Fruit fly (Drosophila melanogaster) whole organism, embryonic: ENCODE results near the gene corto.
A peak's percentile ranks its signal among the peaks of the same experiment; 100 is the strongest.

Experiments
- C15 ChIP-seq: fragments of 200-800 bp; sonication (Bioruptor generic); IDR thresholded peaks from 3 replicates; pipeline ENCODE4 v1.3.6; 2022; ENCODE audit warnings: missing biosample characterization, missing genetic modification characterization
- CG10209 ChIP-seq: fragments of 200-800 bp; sonication (Bioruptor generic); optimal IDR thresholded peaks from 3 replicates; lab custom pipeline; 2017; ENCODE audit warnings: missing biosample characterization, mild to moderate bottlenecking, missing genetic modification characterization, missing genetic modification reagents
- CG10321 ChIP-seq: fragments of 200-800 bp; sonication (Bioruptor generic); IDR thresholded peaks from 2 replicates; pipeline ENCODE4 v1.3.6; 2022; ENCODE audit warnings: missing biosample characterization, missing genetic modification characterization
- CG11398 ChIP-seq: fragments of 200-800 bp; sonication (Bioruptor generic); optimal IDR thresholded peaks from 2 replicates; lab custom pipeline; 2016; ENCODE audit warnings: missing biosample characterization, missing genetic modification characterization
- CG11560 ChIP-seq: fragments of 200-800 bp; sonication (Bioruptor generic); IDR thresholded peaks from 3 replicates; pipeline ENCODE4 v1.3.6; 2022; ENCODE audit warnings: missing biosample characterization, missing genetic modification characterization
- CG12769 ChIP-seq: fragments of 200-800 bp; sonication (Bioruptor generic); optimal IDR thresholded peaks from 2 replicates; lab custom pipeline; 2019; ENCODE audit warnings: missing biosample characterization, mild to moderate bottlenecking, missing genetic modification characterization, moderate library complexity
- CG13775 ChIP-seq: fragments of 200-800 bp; sonication (Bioruptor generic); optimal IDR thresholded peaks from 3 replicates; lab custom pipeline; 2017; ENCODE audit warnings: missing biosample characterization, mild to moderate bottlenecking, missing genetic modification characterization
- CG15601 ChIP-seq: fragments of 200-800 bp; sonication (Bioruptor generic); optimal IDR thresholded peaks from 3 replicates; lab custom pipeline; 2019; ENCODE audit warnings: missing biosample characterization, mild to moderate bottlenecking, missing genetic modification characterization, moderate library complexity
- CG18262 ChIP-seq: fragments of 200-800 bp; optimal IDR thresholded peaks from 3 replicates; lab custom pipeline; 2019; ENCODE audit warnings: missing biosample characterization, mild to moderate bottlenecking, missing genetic modification characterization, moderate library complexity
- CG18599 ChIP-seq: fragments of 200-800 bp; sonication (Bioruptor generic); optimal IDR thresholded peaks from 3 replicates; lab custom pipeline; 2017; ENCODE audit warnings: missing biosample characterization, missing genetic modification characterization, mild to moderate bottlenecking, moderate library complexity, missing genetic modification reagents
- CG18764 ChIP-seq: fragments of 200-800 bp; sonication (Bioruptor generic); optimal IDR thresholded peaks from 3 replicates; lab custom pipeline; 2016; ENCODE audit warnings: missing biosample characterization, missing genetic modification characterization
- CG2678 ChIP-seq: fragments of 200-800 bp; sonication (Bioruptor generic); optimal IDR thresholded peaks from 3 replicates; lab custom pipeline; 2019; ENCODE audit warnings: missing biosample characterization, mild to moderate bottlenecking, missing genetic modification characterization, moderate library complexity
- CG33557 ChIP-seq: fragments of 200-800 bp; sonication (Bioruptor generic); optimal IDR thresholded peaks from 2 replicates; lab custom pipeline; 2019; ENCODE audit warnings: missing biosample characterization, mild to moderate bottlenecking, missing genetic modification characterization, moderate library complexity
- CG3726 ChIP-seq: fragments of 200-800 bp; sonication (Bioruptor generic); IDR thresholded peaks from 3 replicates; pipeline ENCODE4, ENCODE4 v1.3.6; 2022; ENCODE audit warnings: missing biosample characterization, missing genetic modification characterization
- CG43689 ChIP-seq: fragments of 200-800 bp; sonication (Bioruptor generic); IDR thresholded peaks from 2 replicates; pipeline ENCODE4 v1.3.6; 2022; ENCODE audit warnings: missing biosample characterization, missing genetic modification characterization
- CG4707 ChIP-seq: fragments of 200-800 bp; sonication (Bioruptor generic); optimal IDR thresholded peaks from 2 replicates; lab custom pipeline; 2018; ENCODE audit warnings: missing biosample characterization, mild to moderate bottlenecking, missing genetic modification characterization, moderate library complexity
- CG4730 ChIP-seq: fragments of 200-800 bp; sonication (Bioruptor generic); IDR thresholded peaks from 2 replicates; pipeline ENCODE4 v1.3.6; 2022; ENCODE audit warnings: missing biosample characterization, missing genetic modification characterization
- CG4820 ChIP-seq: fragments of 200-800 bp; sonication (Bioruptor generic); optimal IDR thresholded peaks from 3 replicates; lab custom pipeline; 2016; ENCODE audit warnings: missing biosample characterization, missing genetic modification characterization
- CG4854 ChIP-seq: fragments of 200-800 bp; sonication (Bioruptor generic); optimal IDR thresholded peaks from 2 replicates; lab custom pipeline; 2016; ENCODE audit warnings: missing biosample characterization, missing genetic modification characterization, inconsistent platforms
- CG7556 ChIP-seq: fragments of 200-800 bp; sonication (Bioruptor generic); optimal IDR thresholded peaks from 2 replicates; lab custom pipeline; 2017; ENCODE audit warnings: missing biosample characterization, mild to moderate bottlenecking, missing genetic modification characterization
- CG8290 ChIP-seq, 3 experiments: fragments of 200-800 bp; sonication (Bioruptor generic); optimal IDR thresholded peaks; 2 replicates each; lab custom pipeline; 2016 to 2019; ENCODE audit warnings: missing biosample characterization in 3 of 3, missing genetic modification characterization in 3 of 3, mild to moderate bottlenecking in 2 of 3, moderate library complexity in 1 of 3
- CG8388 ChIP-seq: fragments of 200-800 bp; sonication (Bioruptor generic); optimal IDR thresholded peaks from 2 replicates; lab custom pipeline; 2019; ENCODE audit warnings: missing biosample characterization, mild to moderate bottlenecking, missing genetic modification characterization, moderate library complexity
- D19B ChIP-seq: fragments of 200-800 bp; sonication (Bioruptor generic); optimal IDR thresholded peaks from 2 replicates; lab custom pipeline; 2017; ENCODE audit warnings: missing biosample characterization, mild to moderate bottlenecking, missing genetic modification characterization
- Hmx ChIP-seq: fragments of 200-800 bp; sonication (Bioruptor generic); optimal IDR thresholded peaks from 2 replicates; lab custom pipeline; 2016; ENCODE audit warnings: missing biosample characterization, missing genetic modification characterization
- Med ChIP-seq: fragments of 200-800 bp; sonication (Bioruptor generic); peaks from one replicate; lab custom pipeline; 2016; ENCODE audit warnings: missing biosample characterization, missing genetic modification characterization, mild to moderate bottlenecking, inconsistent platforms, moderate library complexity
- Myb ChIP-seq: fragments of 200-800 bp; sonication (Bioruptor generic); optimal IDR thresholded peaks from 2 replicates; lab custom pipeline; 2016; ENCODE audit warnings: missing biosample characterization, missing genetic modification characterization
- Sry-β ChIP-seq: fragments of 200-800 bp; sonication (Bioruptor generic); optimal IDR thresholded peaks from 2 replicates; lab custom pipeline; 2018; ENCODE audit warnings: missing biosample characterization, mild to moderate bottlenecking, missing genetic modification characterization, moderate library complexity
- TFAM ChIP-seq: fragments of 200-800 bp; sonication (Bioruptor generic); optimal IDR thresholded peaks from 2 replicates; lab custom pipeline; 2017; ENCODE audit warnings: missing biosample characterization, missing genetic modification characterization, inconsistent platforms
- abd-A ChIP-seq: fragments of 200-800 bp; sonication (Bioruptor generic); optimal IDR thresholded peaks from 3 replicates; lab custom pipeline; 2019; ENCODE audit warnings: missing biosample characterization, mild to moderate bottlenecking, missing genetic modification characterization, moderate library complexity
- chinmo ChIP-seq: fragments of 200-800 bp; sonication (Bioruptor generic); IDR thresholded peaks from 4 replicates; pipeline ENCODE4 v1.3.6; 2022; ENCODE audit warnings: missing biosample characterization, missing genetic modification characterization; ENCODE audit not compliant: partially characterized antibody
- crc ChIP-seq: fragments of 200-800 bp; sonication (Bioruptor generic); optimal IDR thresholded peaks from 2 replicates; lab custom pipeline; 2016; ENCODE audit warnings: missing biosample characterization, missing genetic modification characterization
- dan ChIP-seq: fragments of 200-800 bp; sonication (Bioruptor generic); IDR thresholded peaks from 2 replicates; pipeline ENCODE4 v1.3.6; 2022; ENCODE audit warnings: missing biosample characterization, missing genetic modification characterization
- ems ChIP-seq: fragments of 200-800 bp; sonication (Bioruptor generic); optimal IDR thresholded peaks from 3 replicates; lab custom pipeline; 2016; ENCODE audit warnings: missing biosample characterization, missing genetic modification characterization
- exex ChIP-seq: fragments of 200-800 bp; sonication (Bioruptor generic); optimal IDR thresholded peaks from 4 replicates; lab custom pipeline; 2018; ENCODE audit warnings: missing biosample characterization, mild to moderate bottlenecking, missing genetic modification characterization, moderate library complexity
- gro ChIP-seq: fragments of 200-800 bp; sonication (Bioruptor generic); optimal IDR thresholded peaks from 2 replicates; lab custom pipeline; 2016; ENCODE audit warnings: missing biosample characterization, missing genetic modification characterization
- her ChIP-seq: fragments of 200-800 bp; sonication (Bioruptor generic); optimal IDR thresholded peaks from 2 replicates; lab custom pipeline; 2016; ENCODE audit warnings: missing biosample characterization, missing genetic modification characterization
- lbe ChIP-seq: fragments of 200-800 bp; sonication (Bioruptor generic); optimal IDR thresholded peaks from 2 replicates; lab custom pipeline; 2016; ENCODE audit warnings: missing biosample characterization, mild to moderate bottlenecking, missing genetic modification characterization
- maf-S ChIP-seq: fragments of 200-800 bp; sonication (Bioruptor generic); optimal IDR thresholded peaks from 2 replicates; lab custom pipeline; 2016; ENCODE audit warnings: missing biosample characterization, missing genetic modification characterization
- mam ChIP-seq: fragments of 200-800 bp; sonication (Bioruptor generic); optimal IDR thresholded peaks from 3 replicates; lab custom pipeline; 2016; ENCODE audit warnings: missing biosample characterization, missing genetic modification characterization
- nau ChIP-seq: fragments of 200-800 bp; sonication (Bioruptor generic); optimal IDR thresholded peaks from 3 replicates; lab custom pipeline; 2017; ENCODE audit warnings: missing biosample characterization, mild to moderate bottlenecking, missing genetic modification characterization, missing genetic modification reagents
- nerfin-2 ChIP-seq: fragments of 200-800 bp; sonication (Bioruptor generic); IDR thresholded peaks from 2 replicates; pipeline ENCODE4 v1.3.6; 2022; ENCODE audit warnings: missing biosample characterization, missing genetic modification characterization; ENCODE audit not compliant: partially characterized antibody
- pan ChIP-seq, 4 experiments: fragments of >200 bp in 3 of 4; fragments of 200-800 bp in 1 of 4; sonication (Bioruptor generic) in 1 of 4; optimal IDR thresholded peaks in 3 of 4; IDR thresholded peaks in 1 of 4; 2 replicates each; pipeline versions ENCODE4 v1.3.6 to Lab custom; 2017 to 2022; ENCODE audit warnings: missing biosample characterization in 2 of 4, missing genetic modification characterization in 2 of 4, mixed read lengths in 1 of 4
- scrt ChIP-seq: fragments of 200-800 bp; sonication (Bioruptor generic); optimal IDR thresholded peaks from 2 replicates; lab custom pipeline; 2018; ENCODE audit warnings: missing biosample characterization, mild to moderate bottlenecking, missing genetic modification characterization, moderate library complexity
- sd ChIP-seq: fragments of 200-800 bp; sonication (Bioruptor generic); optimal IDR thresholded peaks from 3 replicates; lab custom pipeline; 2018; ENCODE audit warnings: missing biosample characterization, mild to moderate bottlenecking, missing genetic modification characterization, moderate library complexity
- sima ChIP-seq: fragments of 200-800 bp; sonication (Bioruptor generic); optimal IDR thresholded peaks from 2 replicates; lab custom pipeline; 2016; ENCODE audit warnings: missing biosample characterization, missing genetic modification characterization
- sob ChIP-seq: fragments of 200-800 bp; sonication (Bioruptor generic); IDR thresholded peaks from 2 replicates; pipeline ENCODE4 v1.3.6; 2022; ENCODE audit warnings: missing biosample characterization, missing genetic modification characterization
- stwl ChIP-seq: fragments of 200-800 bp; sonication (Bioruptor generic); optimal IDR thresholded peaks from 3 replicates; lab custom pipeline; 2018; ENCODE audit warnings: missing biosample characterization, mild to moderate bottlenecking, missing genetic modification characterization, moderate library complexity
- sug ChIP-seq: fragments of 200-800 bp; optimal IDR thresholded peaks from 2 replicates; lab custom pipeline; 2019; ENCODE audit warnings: missing biosample characterization, mild to moderate bottlenecking, missing genetic modification characterization, moderate library complexity
- tap ChIP-seq: fragments of 200-800 bp; optimal IDR thresholded peaks from 3 replicates; lab custom pipeline; 2019; ENCODE audit warnings: missing biosample characterization, mild to moderate bottlenecking, missing genetic modification characterization, moderate library complexity
- tin ChIP-seq: fragments of 200-800 bp; sonication (Bioruptor generic); optimal IDR thresholded peaks from 3 replicates; lab custom pipeline; 2016; ENCODE audit warnings: missing biosample characterization, missing genetic modification characterization

Gene corto

DNA sequence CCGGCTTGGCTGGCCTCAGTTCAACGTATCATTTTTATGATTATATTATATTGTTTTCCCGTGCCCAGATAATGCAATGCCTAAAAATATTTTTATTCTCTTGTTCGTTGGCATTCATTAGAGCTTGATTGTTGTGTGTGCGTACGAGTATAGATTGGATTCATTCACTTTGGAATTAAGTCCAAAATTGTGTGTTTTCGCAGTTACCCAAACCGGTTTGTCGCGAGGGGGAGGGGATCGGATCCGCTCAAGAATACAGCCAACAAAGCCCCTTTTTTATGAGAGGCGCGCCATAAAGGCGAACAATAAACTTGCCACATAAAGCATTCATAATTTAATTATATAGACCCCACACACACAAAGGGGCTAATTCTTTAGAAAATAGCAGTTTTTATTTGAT, 19.5 kb downstream of the corto start (continued):
- TF ChIP-seq CG8388 (no peak), TFAM (GFP tag; lab: Kevin White, UChicago) (no peak), Sry-β (GFP tag; lab: Kevin White, UChicago) (no peak), sd (tag; lab: Kevin White, UChicago) (peak; percentile 53), sug (peak; percentile 22), D19B (GFP tag; lab: Kevin White, UChicago) (no peak), CG33557 (GFP tag; lab: Kevin White, UChicago) (no peak), ems (GFP tag; lab: Kevin White, UChicago) (no peak), Med (GFP tag; lab: Kevin White, UChicago) (peak; percentile 61), CG8290 (GFP tag; optimal IDR thresholded peaks at IDR 0.05; lab: Kevin White, UChicago) (no peak), CG8290 (tag; optimal IDR thresholded peaks at IDR 0.05; lab: Kevin White, UChicago) (peak in 1 of 2 experiments; percentile 19), CG18262 (no peak), maf-S (GFP tag; lab: Kevin White, UChicago) (no peak), tin (GFP tag; lab: Kevin White, UChicago) (no peak), CG43689 (GFP tag; lab: Robert Waterston, UW) (no peak), CG11560 (no peak), CG18599 (no peak), pan (optimal IDR thresholded peaks at IDR 0.05; lab: Kevin White, UChicago) (no peak), pan (GFP tag; optimal IDR thresholded peaks at IDR 0.05 in 1 of 2, IDR thresholded peaks at IDR 0.05 in 1 of 2) (no peak), CG18764 (GFP tag; lab: Kevin White, UChicago) (no peak), scrt (GFP tag; lab: Kevin White, UChicago) (no peak), gro (peak; percentile 13), Hmx (GFP tag; lab: Kevin White, UChicago) (no peak), nau (GFP tag; lab: Kevin White, UChicago) (no peak), dan (GFP tag; lab: Robert Waterston, UW) (no peak), nerfin-2 (GFP tag; lab: Robert Waterston, UW) (no peak), abd-A (peak; percentile 72), CG10321 (GFP tag; lab: Robert Waterston, UW) (no peak), crc (GFP tag; lab: Kevin White, UChicago) (no peak), CG3726 (no peak), stwl (tag; lab: Kevin White, UChicago) (no peak), CG10209 (GFP tag; lab: Kevin White, UChicago) (no peak), CG11398 (GFP tag; lab: Kevin White, UChicago) (no peak), CG13775 (GFP tag; lab: Kevin White, UChicago) (no peak), exex (tag; lab: Kevin White, UChicago) (no peak), her (GFP tag; lab: Kevin White, UChicago) (no peak), CG4707 (GFP tag; lab: Kevin White, UChicago) (no peak), Myb (no peak), chinmo (GFP tag; lab: Robert Waterston, UW) (peak; percentile 89; the same call in 2 of the 4 replicates), mam (GFP tag; lab: Kevin White, UChicago) (no peak), CG4854 (no peak), lbe (GFP tag; lab: Kevin White, UChicago) (peak; percentile 19), sob (GFP tag; lab: Robert Waterston, UW) (no peak), CG15601 (tag; lab: Kevin White, UChicago) (no peak), CG4820 (GFP tag; lab: Kevin White, UChicago) (no peak), C15 (GFP tag; lab: Robert Waterston, UW) (no peak), CG4730 (no peak), sima (GFP tag; lab: Kevin White, UChicago) (no peak), CG7556 (no peak), CG2678 (tag; lab: Kevin White, UChicago) (peak; percentile 38), tap (tag; lab: Kevin White, UChicago) (no peak), CG12769 (tag; lab: Kevin White, UChicago) (peak; percentile 35)
